Worm (Caenorhabditis elegans) whole organism, L4 larva: ENCODE data around the gene magi-1.

Source experiments
- F10B5.3 ChIP-seq: sonication (generic microtip); optimal IDR thresholded peaks from 2 replicates; lab custom pipeline; 2016; ENCODE audit warnings: mild to moderate bottlenecking, missing genetic modification characterization, missing compliant biosample characterization
- F44E2.7 ChIP-seq: fragments of 200-800 bp; sonication (Bioruptor generic); IDR thresholded peaks from 2 replicates; pipeline ENCODE4 v2.1.2; 2022; ENCODE audit warnings: missing genetic modification characterization, missing compliant biosample characterization
- R02D3.7 ChIP-seq: fragments of 150-350 bp; sonication (generic microtip); optimal IDR thresholded peaks from 3 replicates; lab custom pipeline; 2014; ENCODE audit warnings: missing biosample characterization, missing genetic modification characterization
- Y5F2A.4 ChIP-seq: fragments of 200-800 bp; sonication (Bioruptor generic); optimal IDR thresholded peaks from 2 replicates; lab custom pipeline; 2018; ENCODE audit warnings: mild to moderate bottlenecking, missing genetic modification characterization, missing compliant biosample characterization
- ZK546.5 ChIP-seq, 2 experiments: sonication (generic microtip); optimal IDR thresholded peaks; 2 replicates each; lab custom pipeline; 2017; ENCODE audit warnings: missing biosample characterization in 2 of 2, missing genetic modification characterization in 2 of 2
- arid-1 ChIP-seq: fragments of 200-800 bp; sonication (Bioruptor generic); conservative IDR thresholded peaks from 2 replicates; pipeline ENCODE4 v1.3.6; 2022; ENCODE audit warnings: missing genetic modification reagents, missing genetic modification characterization, missing compliant biosample characterization
- attf-4 ChIP-seq: sonication (generic microtip); optimal IDR thresholded peaks from 3 replicates; lab custom pipeline; 2017; ENCODE audit warnings: missing biosample characterization, missing genetic modification characterization
- ceh-82 ChIP-seq: sonication (generic microtip); optimal IDR thresholded peaks from 2 replicates; lab custom pipeline; 2017; ENCODE audit warnings: missing biosample characterization, missing genetic modification characterization
- ces-1 ChIP-seq: fragments of 150-350 bp; sonication (generic microtip); optimal IDR thresholded peaks from 4 replicates; lab custom pipeline; 2014; ENCODE audit warnings: missing biosample characterization, missing genetic modification reagents, missing genetic modification characterization
- dmd-6 ChIP-seq: fragments of 200-800 bp; sonication (Bioruptor generic); IDR thresholded peaks from 2 replicates; pipeline ENCODE4 v1.3.6; 2022; ENCODE audit warnings: missing genetic modification reagents, missing genetic modification characterization, missing compliant biosample characterization
- dpl-1 ChIP-seq: fragments of 150-350 bp; optimal IDR thresholded peaks from 2 replicates; lab custom pipeline; 2014; ENCODE audit warnings: missing biosample characterization, missing genetic modification reagents, missing genetic modification characterization
- dve-1 ChIP-seq: sonication (generic microtip); optimal IDR thresholded peaks from 2 replicates; lab custom pipeline; 2017; ENCODE audit warnings: antibody characterized with exemption, mild to moderate bottlenecking, missing genetic modification characterization, missing compliant biosample characterization; ENCODE audit not compliant: insufficient read depth
- egl-43 ChIP-seq: fragments of 200-800 bp; sonication (Bioruptor generic); IDR thresholded peaks from 2 replicates; pipeline ENCODE4 v1.3.6; 2022; ENCODE audit warnings: missing genetic modification reagents, missing genetic modification characterization, missing compliant biosample characterization
- fos-1 ChIP-seq: fragments of 150-350 bp; optimal IDR thresholded peaks from 2 replicates; lab custom pipeline; 2014; ENCODE audit warnings: missing biosample characterization, missing genetic modification characterization
- gei-8 ChIP-seq: fragments of 200-800 bp; sonication (Bioruptor generic); optimal IDR thresholded peaks from 2 replicates; lab custom pipeline; 2018; ENCODE audit warnings: mild to moderate bottlenecking, missing genetic modification characterization, missing compliant biosample characterization
- hlh-11 ChIP-seq: fragments of 200-800 bp; sonication (Bioruptor generic); optimal IDR thresholded peaks from 2 replicates; lab custom pipeline; 2018; ENCODE audit warnings: mild to moderate bottlenecking, missing genetic modification characterization, missing compliant biosample characterization
- hmg-1.1 ChIP-seq: fragments of 200-800 bp; sonication (Bioruptor generic); IDR thresholded peaks from 2 replicates; pipeline ENCODE4 v1.3.6; 2022; ENCODE audit warnings: missing genetic modification reagents, missing genetic modification characterization, missing compliant biosample characterization
- jun-1 ChIP-seq: fragments of 150-350 bp; optimal IDR thresholded peaks from 2 replicates; lab custom pipeline; 2014; ENCODE audit warnings: missing biosample characterization, missing genetic modification reagents, missing genetic modification characterization
- lim-7 ChIP-seq: fragments of 200-800 bp; sonication (Bioruptor generic); IDR thresholded peaks from 2 replicates; pipeline ENCODE4 v1.3.6; 2022; ENCODE audit warnings: missing genetic modification characterization, missing compliant biosample characterization
- lin-1 ChIP-seq: fragments of 200-800 bp; sonication (Bioruptor generic); IDR thresholded peaks from 2 replicates; pipeline ENCODE4 v1.3.6; 2022; ENCODE audit warnings: missing genetic modification reagents, missing genetic modification characterization, missing compliant biosample characterization
- lin-29 ChIP-seq: fragments of 200-800 bp; sonication (Bioruptor generic); IDR thresholded peaks from 2 replicates; pipeline ENCODE4 v1.3.6; 2022; ENCODE audit warnings: missing genetic modification reagents, missing genetic modification characterization, missing compliant biosample characterization
- lin-39 ChIP-seq: fragments of 150-350 bp; optimal IDR thresholded peaks from 2 replicates; lab custom pipeline; 2014; ENCODE audit warnings: missing biosample characterization, missing genetic modification reagents, missing genetic modification characterization
- madf-5 ChIP-seq, 2 experiments: fragments of 200-800 bp; sonication (Bioruptor generic); IDR thresholded peaks; 2 replicates each; pipeline ENCODE4 v1.3.6; 2022; ENCODE audit warnings: missing compliant biosample characterization in 2 of 2, missing genetic modification characterization in 2 of 2
- madf-9 ChIP-seq: fragments of 200-800 bp; sonication (Bioruptor generic); conservative IDR thresholded peaks from 2 replicates; pipeline ENCODE4 v1.3.6; 2022; ENCODE audit warnings: missing genetic modification reagents, missing genetic modification characterization, missing compliant biosample characterization
- mdl-1 ChIP-seq, 2 experiments: fragments of 150-350 bp in 1 of 2; sonication (generic microtip) in 1 of 2; optimal IDR thresholded peaks; 2 replicates each; lab custom pipeline; 2014 to 2017; ENCODE audit warnings: missing biosample characterization in 2 of 2, missing genetic modification characterization in 2 of 2
- mxl-3 ChIP-seq: fragments of 200-800 bp; sonication (Bioruptor generic); optimal IDR thresholded peaks from 2 replicates; lab custom pipeline; 2018; ENCODE audit warnings: mild to moderate bottlenecking, missing genetic modification characterization, missing compliant biosample characterization
- nhr-11 ChIP-seq: fragments of 150-350 bp; optimal IDR thresholded peaks from 2 replicates; lab custom pipeline; 2014; ENCODE audit warnings: missing biosample characterization, missing genetic modification characterization
- nhr-111 ChIP-seq: fragments of 200-800 bp; sonication (Bioruptor generic); optimal IDR thresholded peaks from 2 replicates; lab custom pipeline; 2018; ENCODE audit warnings: mild to moderate bottlenecking, missing genetic modification characterization, missing compliant biosample characterization
- nhr-237 ChIP-seq: sonication (generic microtip); optimal IDR thresholded peaks from 2 replicates; lab custom pipeline; 2017; ENCODE audit warnings: missing biosample characterization, missing genetic modification characterization
- nhr-77 ChIP-seq: fragments of 150-350 bp; optimal IDR thresholded peaks from 2 replicates; lab custom pipeline; 2014; ENCODE audit warnings: missing biosample characterization, missing genetic modification characterization
- pha-4 ChIP-seq, 2 experiments: fragments of 150-350 bp in 1 of 2; fragments of 200-800 bp in 1 of 2; sonication (Bioruptor generic) in 1 of 2; IDR thresholded peaks in 1 of 2; optimal IDR thresholded peaks in 1 of 2; 2 replicates each; pipeline versions ENCODE4 v1.3.6 to Lab custom; 2014 to 2022; ENCODE audit warnings: missing genetic modification characterization in 2 of 2, missing genetic modification reagents in 2 of 2, missing biosample characterization in 1 of 2, missing compliant biosample characterization in 1 of 2
- sdz-12 ChIP-seq: fragments of 200-800 bp; sonication (Bioruptor generic); optimal IDR thresholded peaks from 2 replicates; lab custom pipeline; 2018; ENCODE audit warnings: mild to moderate bottlenecking, missing genetic modification characterization, missing compliant biosample characterization
- set-16 ChIP-seq: fragments of 200-800 bp; sonication (Bioruptor generic); IDR thresholded peaks from 2 replicates; pipeline ENCODE4 v1.3.6; 2022; ENCODE audit warnings: missing genetic modification reagents, missing genetic modification characterization, missing compliant biosample characterization
- skn-1 ChIP-seq: fragments of 150-350 bp; optimal IDR thresholded peaks from 2 replicates; lab custom pipeline; 2014; ENCODE audit warnings: missing biosample characterization, missing genetic modification characterization
- snpc-1.2 ChIP-seq: fragments of 200-800 bp; sonication (Bioruptor generic); IDR thresholded peaks from 2 replicates; pipeline ENCODE4 v1.3.6; 2022; ENCODE audit warnings: missing genetic modification reagents, missing genetic modification characterization, missing compliant biosample characterization
- snpc-4 ChIP-seq: fragments of 150-350 bp; optimal IDR thresholded peaks from 2 replicates; lab custom pipeline; 2014; ENCODE audit warnings: missing biosample characterization, missing genetic modification characterization
- tag-97 ChIP-seq: fragments of 200-800 bp; sonication (Bioruptor generic); IDR thresholded peaks from 2 replicates; pipeline ENCODE4 v1.3.6; 2022; ENCODE audit warnings: missing genetic modification characterization, missing compliant biosample characterization
- unc-130 ChIP-seq: sonication (generic microtip); optimal IDR thresholded peaks from 2 replicates; lab custom pipeline; 2016; ENCODE audit warnings: missing genetic modification reagents, missing genetic modification characterization, missing compliant biosample characterization
- unc-62 ChIP-seq, 3 experiments: fragments of 150-350 bp in 1 of 3; sonication (generic microtip); optimal IDR thresholded peaks in 2 of 3; peaks in 1 of 3; 1 replicate in 1 of 3; 2 replicates in 2 of 3; lab custom pipeline; 2014 to 2017; ENCODE audit warnings: missing biosample characterization in 3 of 3, missing genetic modification characterization in 3 of 3, missing genetic modification reagents in 3 of 3, missing genotype in 1 of 3
- vab-7 ChIP-seq: fragments of 200-800 bp; sonication (Bioruptor generic); IDR thresholded peaks from 2 replicates; pipeline ENCODE4 v1.3.6; 2022; ENCODE audit warnings: missing genetic modification reagents, missing genetic modification characterization, missing compliant biosample characterization
- zfp-3 ChIP-seq: fragments of 200-800 bp; sonication (Bioruptor generic); conservative IDR thresholded peaks from 2 replicates; pipeline ENCODE4 v1.3.6; 2022; ENCODE audit warnings: missing genetic modification reagents, missing genetic modification characterization, missing compliant biosample characterization
- ztf-11 ChIP-seq: fragments of 150-350 bp; optimal IDR thresholded peaks from 2 replicates; lab custom pipeline; 2014; ENCODE audit warnings: missing biosample characterization, missing genetic modification characterization
- ztf-7 ChIP-seq: fragments of 150-350 bp; optimal IDR thresholded peaks from 2 replicates; lab custom pipeline; 2014; ENCODE audit warnings: missing biosample characterization, missing genetic modification characterization

Gene magi-1

DNA sequence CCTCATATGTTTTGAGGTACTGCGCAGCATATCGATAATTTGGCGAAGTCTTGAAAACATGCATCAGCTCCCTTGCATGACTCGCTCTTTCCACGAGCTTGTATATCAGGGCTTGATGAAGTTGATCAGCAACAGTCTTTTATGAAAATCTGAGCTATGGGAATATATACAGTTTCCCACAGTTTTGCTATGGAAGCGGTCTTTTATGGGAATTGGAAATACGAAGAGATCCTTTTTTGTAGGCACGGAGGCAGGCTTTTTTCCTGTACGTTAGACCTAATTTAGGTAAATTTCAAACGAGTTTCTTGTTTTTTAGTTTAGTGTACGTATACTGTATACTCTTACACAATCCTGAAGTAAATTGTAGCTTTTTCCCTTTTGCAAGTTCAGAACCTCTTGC lies 41.1 kb downstream of the magi-1 start, which contains the start of gene T12A7.9:
T12A7.9 (minus strand) TSS at position 101 of the 400 bp plus-strand sequence.
- TF ChIP-seq hmg-1.1 (GFP tag; lab: Robert Waterston, UW) (no peak), pha-4 (GFP tag; IDR thresholded peaks at IDR 0.05; lab: Robert Waterston, UW) (0 out of 2 replicates have a peak, but pooled peaks have one; percentile 8), pha-4 (tag; optimal IDR thresholded peaks at IDR 0.05; lab: Kevin White, UChicago) (no peak), nhr-111 (GFP tag; lab: Kevin White, UChicago) (peak; percentile 7)

DNA sequence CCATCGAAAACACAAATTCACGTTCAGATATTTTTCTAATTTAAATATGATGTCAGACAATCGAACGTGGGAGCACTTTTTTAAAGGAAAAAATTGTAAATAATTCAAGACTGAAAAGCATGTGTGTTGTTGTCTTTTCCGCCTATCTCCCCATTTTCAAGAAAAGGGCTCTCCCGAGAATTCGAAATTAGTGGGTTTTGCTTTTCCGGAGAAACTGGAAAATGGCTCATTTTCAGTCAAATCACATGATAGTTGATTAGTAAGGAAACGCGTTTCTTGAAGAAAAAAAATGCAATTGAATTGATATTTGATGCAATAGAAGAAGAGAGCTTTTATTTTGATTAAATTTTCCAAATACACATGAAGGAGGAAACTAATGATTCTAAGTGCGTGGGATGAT lies 45.0 kb downstream of the magi-1 start:
- TF ChIP-seq vab-7 = no peak
- no peak for TF ChIP-seq pha-4 (GFP tag; IDR thresholded peaks at IDR 0.05; lab: Robert Waterston, UW)
- TF ChIP-seq pha-4 (tag; optimal IDR thresholded peaks at IDR 0.05; lab: Kevin White, UChicago) = no peak
- TF ChIP-seq nhr-11 (tag; lab: Kevin White, UChicago) = peak; percentile 26
- TF ChIP-seq egl-43 (GFP tag; lab: Robert Waterston, UW) = no peak
- no peak for TF ChIP-seq gei-8 (GFP tag; lab: Kevin White, UChicago)
- TF ChIP-seq lin-1 = no peak
- no peak for TF ChIP-seq madf-5 (GFP tag; IDR thresholded peaks at IDR 0.05; lab: Robert Waterston, UW)

DNA sequence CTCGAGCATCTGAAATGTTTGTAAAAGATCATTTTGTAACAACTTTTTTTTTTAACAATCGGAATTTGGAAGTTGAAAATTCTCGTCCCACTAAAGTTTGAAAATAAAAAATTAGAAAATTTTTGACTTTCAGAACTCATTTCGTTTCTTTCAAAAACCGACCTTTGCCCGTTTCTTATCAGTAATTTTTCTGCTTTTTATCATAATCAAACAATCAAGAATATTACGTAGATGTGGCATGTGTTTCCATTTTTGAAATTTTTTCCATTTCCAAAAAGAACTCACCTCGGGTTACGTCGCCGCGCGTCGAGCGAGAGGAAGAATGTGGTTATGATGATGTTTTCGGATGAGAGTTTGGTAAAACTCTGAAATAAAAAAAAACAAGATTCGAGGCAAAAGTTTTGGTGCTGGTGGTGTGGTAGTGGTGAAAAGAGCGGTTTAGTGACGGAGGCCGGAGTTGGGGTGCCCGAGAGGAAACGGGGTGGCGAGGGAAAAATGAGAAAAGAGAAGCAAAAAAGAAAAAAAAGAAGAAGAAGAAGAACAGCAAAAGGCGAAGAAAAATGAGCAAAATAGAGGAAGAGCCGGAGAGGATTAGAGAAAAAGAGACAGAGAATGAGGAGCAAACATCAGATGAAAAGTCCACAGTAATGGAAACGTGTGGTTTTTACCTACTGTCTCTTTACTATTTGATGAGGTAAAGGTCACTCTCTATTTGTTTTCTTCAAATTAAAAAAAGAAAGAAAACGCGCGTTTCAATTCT lies 46.0 kb downstream of the magi-1 start, which contains the start of gene T12A7.2:
T12A7.2 (minus strand) TSS at position 412 of the 760 bp plus-strand sequence.
- no peak for TF ChIP-seq snpc-1.2 (GFP tag; lab: Robert Waterston, UW)
- no peak for TF ChIP-seq madf-9 (GFP tag; lab: Robert Waterston, UW)
- TF ChIP-seq dve-1 (tag; lab: Kevin White, UChicago) = peak; percentile 24
- TF ChIP-seq zfp-3 (GFP tag; lab: Robert Waterston, UW) = no peak
- TF ChIP-seq tag-97 (GFP tag; lab: Robert Waterston, UW) = no peak
- no peak for TF ChIP-seq arid-1 (GFP tag; lab: Robert Waterston, UW)
- TF ChIP-seq fos-1 (tag; lab: Kevin White, UChicago) = no peak
- no peak for TF ChIP-seq madf-5 (GFP tag; IDR thresholded peaks at IDR 0.05; lab: Robert Waterston, UW)
- no peak for TF ChIP-seq F10B5.3 (tag; lab: Kevin White, UChicago)
- TF ChIP-seq nhr-77 (tag; lab: Kevin White, UChicago) = no peak
- no peak for TF ChIP-seq snpc-4 (tag; lab: Kevin White, UChicago)
- no peak for TF ChIP-seq Y5F2A.4 (GFP tag; lab: Kevin White, UChicago)
- no peak for TF ChIP-seq lim-7
- TF ChIP-seq mxl-3 (GFP tag; lab: Kevin White, UChicago) = no peak
- TF ChIP-seq nhr-237 (tag; lab: Kevin White, UChicago) = no peak
- TF ChIP-seq jun-1 (tag; lab: Kevin White, UChicago) = no peak
- no peak for TF ChIP-seq gei-8 (GFP tag; lab: Kevin White, UChicago)
- TF ChIP-seq F44E2.7 (GFP tag; lab: Robert Waterston, UW) = no peak
- TF ChIP-seq unc-62 (GFP tag; optimal IDR thresholded peaks at IDR 0.05 in 1 of 2; lab: Kevin White, UChicago) = no peak
- no peak for TF ChIP-seq unc-62 (tag; optimal IDR thresholded peaks at IDR 0.05; lab: Kevin White, UChicago)
- no peak for TF ChIP-seq ceh-82 (tag; lab: Kevin White, UChicago)
- peak; percentile 38; the same call in 1 of the 2 replicates for TF ChIP-seq hmg-1.1 (GFP tag; lab: Robert Waterston, UW)
- TF ChIP-seq ztf-11 = no peak
- no peak for TF ChIP-seq sdz-12 (GFP tag; lab: Kevin White, UChicago)
- TF ChIP-seq dpl-1 (GFP tag; lab: Kevin White, UChicago) = no peak
- TF ChIP-seq lin-29 (GFP tag; lab: Robert Waterston, UW) = no peak
- TF ChIP-seq attf-4 = no peak
- no peak for TF ChIP-seq lin-39 (tag; lab: Kevin White, UChicago)
- peak; percentile 1 for TF ChIP-seq hlh-11 (tag; lab: Kevin White, UChicago)
- no peak for TF ChIP-seq ztf-7 (tag; lab: Kevin White, UChicago)
- TF ChIP-seq ZK546.5 (tag; optimal IDR thresholded peaks at IDR 0.05; lab: Kevin White, UChicago) = no peak
- no peak for TF ChIP-seq mdl-1 (tag; optimal IDR thresholded peaks at IDR 0.05; lab: Kevin White, UChicago)
- no peak for TF ChIP-seq ces-1 (GFP tag; lab: Kevin White, UChicago)
- TF ChIP-seq set-16 = peak; percentile 52
- TF ChIP-seq pha-4 (GFP tag; IDR thresholded peaks at IDR 0.05; lab: Robert Waterston, UW) = peak; percentile 38; the same call in 1 of the 2 replicates
- TF ChIP-seq pha-4 (tag; optimal IDR thresholded peaks at IDR 0.05; lab: Kevin White, UChicago) = peak; percentile 32
- peak; percentile 19; the same call in 1 of the 2 replicates for TF ChIP-seq dmd-6 (GFP tag; lab: Robert Waterston, UW)
- no peak for TF ChIP-seq skn-1 (tag; lab: Kevin White, UChicago)
- TF ChIP-seq egl-43 (GFP tag; lab: Robert Waterston, UW) = no peak
- no peak for TF ChIP-seq unc-130
- TF ChIP-seq R02D3.7 (tag; lab: Kevin White, UChicago) = no peak
